Worm (Caenorhabditis elegans): Measurements from ENCODE around the gene fbxb-108.

fbxb-108 gene

DNA sequence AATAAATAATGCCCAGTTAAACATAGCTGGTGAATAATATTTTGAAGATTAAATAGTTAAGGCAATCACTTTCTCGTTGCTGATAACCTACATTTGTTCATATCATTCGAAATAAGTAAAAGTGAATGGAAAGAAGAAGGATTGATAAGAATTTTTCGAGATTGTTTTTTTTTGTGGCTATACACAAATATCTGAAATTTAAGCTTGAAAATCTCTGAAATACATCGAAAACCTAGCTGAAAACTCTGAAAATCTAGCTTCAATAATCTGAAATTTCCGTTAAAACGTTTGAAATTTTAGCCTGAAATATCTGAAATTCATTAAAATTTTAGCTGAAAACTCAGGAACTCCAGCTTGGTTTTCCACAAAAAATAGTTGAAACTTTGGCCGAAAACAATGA is 25.1 kb upstream of the fbxb-108 start, which contains the start of gene T05A8.6:
Gene T05A8.6, minus strand, starts transcription at position 101 of the 400 bp plus-strand sequence.
- TF ChIP-seq Y53F4B.3 (GFP tag; IDR thresholded peaks at IDR 0.05) (no peak), snpc-1.1 (tag; optimal IDR thresholded peaks at IDR 0.05; ENCODE audit: insufficient read depth) (no peak), ztf-3 (GFP tag; optimal IDR thresholded peaks at IDR 0.05) (no peak), sptf-2 (GFP tag; optimal IDR thresholded peaks at IDR 0.05) (no peak), T26A5.8 (tag; optimal IDR thresholded peaks at IDR 0.05) (no peak), Y95B8A.8 (GFP tag; IDR thresholded peaks at IDR 0.05) (no peak), unc-130 (GFP tag; optimal IDR thresholded peaks at IDR 0.05) (no peak), rec-8 (tag; optimal IDR thresholded peaks at IDR 0.05) (no peak), egl-44 (GFP tag; IDR thresholded peaks at IDR 0.05) (no peak), repo-1 (tag; optimal IDR thresholded peaks at IDR 0.05) (no peak), tbp1 (GFP tag; optimal IDR thresholded peaks at IDR 0.05) (no peak), mxl-1 (tag; optimal IDR thresholded peaks at IDR 0.05) (no peak), madf-6 (GFP tag; IDR thresholded peaks at IDR 0.05) (no peak), ztf-25 (GFP tag; IDR thresholded peaks at IDR 0.05) (no peak)

DNA sequence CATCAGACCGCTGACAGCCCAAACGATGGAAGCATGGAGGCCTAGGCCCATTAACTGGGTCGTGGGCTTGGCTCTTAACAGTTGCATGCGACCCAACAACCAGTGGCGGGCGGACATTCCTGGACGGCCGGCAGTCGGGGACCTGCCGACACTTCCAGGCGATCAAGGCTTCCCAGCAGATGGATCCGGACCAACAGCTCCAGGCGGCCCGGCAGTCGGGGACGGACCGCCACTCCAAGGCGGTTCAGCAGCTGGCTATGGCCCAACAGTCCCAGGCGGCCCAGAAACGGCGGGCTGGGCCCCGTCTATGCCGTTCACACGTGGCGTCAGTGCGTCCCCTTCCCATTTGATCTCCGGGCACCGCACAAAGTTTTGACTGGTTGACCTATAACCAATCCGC is 23.4 kb upstream of the fbxb-108 start:
- TF ChIP-seq C06A6.2 (GFP tag; conservative IDR thresholded peaks at IDR 0.05) (no peak), F37B4.10 (GFP tag; IDR thresholded peaks at IDR 0.05) (0 out of 2 replicates have a peak, but pooled peaks have one; percentile 4), nfya-2 (GFP tag; IDR thresholded peaks at IDR 0.05) (no peak), Y53F4B.3 (GFP tag; IDR thresholded peaks at IDR 0.05) (no peak), tbx-9 (tag; optimal IDR thresholded peaks at IDR 0.05; ENCODE audit: borderline replicate concordance) (no peak), lin-40 (tag; optimal IDR thresholded peaks at IDR 0.05) (no peak), ZK185.1 (tag; optimal IDR thresholded peaks at IDR 0.05; ENCODE audit: poor library complexity, severe bottlenecking) (no peak), dox-1 (GFP tag; IDR thresholded peaks at IDR 0.05) (0 out of 2 replicates have a peak, but pooled peaks have one; percentile 9), F52B5.7 (tag; optimal IDR thresholded peaks at IDR 0.05) (peak; percentile 52), sptf-2 (GFP tag; optimal IDR thresholded peaks at IDR 0.05) (no peak), madf-10 (tag; optimal IDR thresholded peaks at IDR 0.05) (no peak), zim-3 (tag; optimal IDR thresholded peaks at IDR 0.05) (no peak), F57A8.1 (GFP tag; optimal IDR thresholded peaks at IDR 0.05) (peak; percentile 29), egrh-3 (GFP tag; IDR thresholded peaks at IDR 0.05) (peak; percentile 91), zfh-2 (GFP tag; conservative IDR thresholded peaks at IDR 0.05) (peak; percentile 89), snpc-4 (GFP tag; optimal IDR thresholded peaks at IDR 0.05) (no peak), snpc-4 (tag; optimal IDR thresholded peaks at IDR 0.05) (no peak)

DNA sequence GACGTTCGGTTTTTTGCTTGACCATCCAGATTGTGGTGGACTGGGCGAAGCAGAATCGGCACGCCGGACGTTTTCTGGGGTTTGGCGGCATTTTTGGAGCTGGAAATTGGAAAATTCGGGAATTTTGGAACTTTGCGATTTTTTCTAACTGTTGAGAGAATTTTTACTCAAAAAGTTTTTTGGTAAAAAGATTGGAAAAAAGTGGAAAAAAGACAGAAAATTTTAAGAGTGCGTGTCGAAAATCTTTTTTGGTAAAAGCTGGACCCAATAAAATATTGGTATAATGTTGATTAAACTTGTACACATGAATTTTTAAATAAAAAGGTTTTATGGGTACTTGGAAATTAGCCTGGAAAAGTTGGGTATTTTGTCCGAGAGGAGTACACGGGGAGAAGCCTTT is 22.5 kb upstream of the fbxb-108 start, which contains the start of gene T05A8.7:
Gene T05A8.7, minus strand, starts transcription at position 101 of the 400 bp plus-strand sequence.
- TF ChIP-seq F39B2.1 (GFP tag; IDR thresholded peaks at IDR 0.05) (no peak), mel-28 (tag; optimal IDR thresholded peaks at IDR 0.05; ENCODE audit: borderline replicate concordance) (no peak), ceh-27 (GFP tag; optimal IDR thresholded peaks at IDR 0.05) (no peak), nhr-179 (tag; optimal IDR thresholded peaks at IDR 0.05) (no peak), lag-1 (GFP tag; IDR thresholded peaks at IDR 0.05) (no peak), somi-1 (GFP tag; optimal IDR thresholded peaks at IDR 0.05) (no peak), unc-62 (GFP tag; optimal IDR thresholded peaks at IDR 0.05) (no peak), Y53G8AR.9 (GFP tag; conservative IDR thresholded peaks at IDR 0.05) (no peak), F55B11.4 (tag; optimal IDR thresholded peaks at IDR 0.05; ENCODE audit: borderline replicate concordance, insufficient read depth) (no peak), sptf-2 (GFP tag; optimal IDR thresholded peaks at IDR 0.05) (no peak), F37B4.10 (GFP tag; IDR thresholded peaks at IDR 0.05) (no peak), Y56A3A.18 (GFP tag; IDR thresholded peaks at IDR 0.05) (no peak), hsf-1 (GFP tag; IDR thresholded peaks at IDR 0.05) (no peak), egl-44 (GFP tag; IDR thresholded peaks at IDR 0.05) (no peak), C06A6.2 (GFP tag; conservative IDR thresholded peaks at IDR 0.05) (no peak), ZK185.1 (tag; optimal IDR thresholded peaks at IDR 0.05; ENCODE audit: poor library complexity, severe bottlenecking) (no peak), lin-40 (tag; optimal IDR thresholded peaks at IDR 0.05) (no peak), madf-6 (GFP tag; IDR thresholded peaks at IDR 0.05) (no peak), nfya-2 (GFP tag; IDR thresholded peaks at IDR 0.05) (no peak), dpff-1 (tag; optimal IDR thresholded peaks at IDR 0.05) (no peak)

All from whole organism, young adult.